Fruit fly (Drosophila melanogaster) whole organism, embryonic: ENCODE data around the gene CG9395.

ENCODE experiments used
- Ada2b ChIP-seq: fragments of 200-800 bp; sonication (Bioruptor generic); IDR thresholded peaks from 2 replicates; pipeline ENCODE4 v1.3.6; 2022; ENCODE audit warnings: missing biosample characterization, missing genetic modification characterization
- Atf3 ChIP-seq: fragments of 200-800 bp; sonication (Bioruptor generic); optimal IDR thresholded peaks from 3 replicates; lab custom pipeline; 2016; ENCODE audit warnings: missing biosample characterization, missing genetic modification characterization
- BEAF-32 ChIP-seq: fragments of 200-800 bp; sonication (Bioruptor generic); optimal IDR thresholded peaks from 3 replicates; lab custom pipeline; 2017; ENCODE audit warnings: missing biosample characterization, missing genetic modification characterization, mild to moderate bottlenecking, moderate library complexity, missing genetic modification reagents
- CG10267 ChIP-seq: fragments of 200-800 bp; sonication (Bioruptor generic); optimal IDR thresholded peaks from 2 replicates; lab custom pipeline; 2018; ENCODE audit warnings: missing biosample characterization, mild to moderate bottlenecking, missing genetic modification characterization, moderate library complexity
- CG10321 ChIP-seq: fragments of 200-800 bp; sonication (Bioruptor generic); IDR thresholded peaks from 2 replicates; pipeline ENCODE4 v1.3.6; 2022; ENCODE audit warnings: missing biosample characterization, missing genetic modification characterization
- CG10431 ChIP-seq: fragments of 200-800 bp; sonication (Bioruptor generic); optimal IDR thresholded peaks from 3 replicates; lab custom pipeline; 2018; ENCODE audit warnings: missing biosample characterization, mild to moderate bottlenecking, missing genetic modification characterization
- CG12299 ChIP-seq: fragments of 200-800 bp; sonication (Bioruptor generic); optimal IDR thresholded peaks from 2 replicates; lab custom pipeline; 2018; ENCODE audit warnings: missing biosample characterization, mild to moderate bottlenecking, missing genetic modification characterization
- CG12942 ChIP-seq: fragments of 200-800 bp; sonication (Bioruptor generic); optimal IDR thresholded peaks from 3 replicates; lab custom pipeline; 2016; ENCODE audit warnings: missing biosample characterization, missing genetic modification characterization
- CG14667 ChIP-seq: fragments of 200-800 bp; sonication (Bioruptor generic); IDR thresholded peaks from 2 replicates; pipeline ENCODE4 v1.3.6; 2022; ENCODE audit warnings: missing biosample characterization, missing genetic modification characterization
- CG15269 ChIP-seq: fragments of 200-800 bp; sonication (Bioruptor generic); optimal IDR thresholded peaks from 2 replicates; lab custom pipeline; 2018; ENCODE audit warnings: missing biosample characterization, mild to moderate bottlenecking, missing genetic modification characterization, moderate library complexity
- CG1603 ChIP-seq: fragments of 200-800 bp; sonication (Bioruptor generic); optimal IDR thresholded peaks from 2 replicates; lab custom pipeline; 2019; ENCODE audit warnings: missing biosample characterization, mild to moderate bottlenecking, missing genetic modification characterization, moderate library complexity
- CG1647 ChIP-seq: fragments of 200-800 bp; sonication (Bioruptor generic); optimal IDR thresholded peaks from 3 replicates; lab custom pipeline; 2016; ENCODE audit warnings: missing biosample characterization, missing genetic modification characterization
- CG16863 ChIP-seq: fragments of 200-800 bp; sonication (Bioruptor generic); optimal IDR thresholded peaks from 3 replicates; lab custom pipeline; 2016; ENCODE audit warnings: missing biosample characterization, missing genetic modification characterization
- CG17568 ChIP-seq: fragments of 200-800 bp; sonication (Bioruptor generic); optimal IDR thresholded peaks from 2 replicates; lab custom pipeline; 2018; ENCODE audit warnings: missing biosample characterization, mild to moderate bottlenecking, missing genetic modification characterization, moderate library complexity
- CG1792 ChIP-seq: fragments of 200-800 bp; sonication (Bioruptor generic); optimal IDR thresholded peaks from 2 replicates; lab custom pipeline; 2016; ENCODE audit warnings: missing biosample characterization, missing genetic modification characterization
- CG18476 ChIP-seq: fragments of 200-800 bp; sonication (Bioruptor generic); optimal IDR thresholded peaks from 2 replicates; lab custom pipeline; 2016; ENCODE audit warnings: missing biosample characterization, mild to moderate bottlenecking, missing genetic modification characterization
- CG32767 ChIP-seq: fragments of 200-800 bp; sonication (Bioruptor generic); IDR thresholded peaks from 2 replicates; pipeline ENCODE4 v1.3.6; 2022; ENCODE audit warnings: missing biosample characterization, missing genetic modification characterization
- CG4707 ChIP-seq: fragments of 200-800 bp; sonication (Bioruptor generic); optimal IDR thresholded peaks from 2 replicates; lab custom pipeline; 2018; ENCODE audit warnings: missing biosample characterization, mild to moderate bottlenecking, missing genetic modification characterization, moderate library complexity
- CG7357 ChIP-seq: fragments of 200-800 bp; sonication (Bioruptor generic); IDR thresholded peaks from 3 replicates; pipeline ENCODE4 v1.3.6; 2022; ENCODE audit warnings: missing biosample characterization, missing genetic modification characterization
- CG7786 ChIP-seq: fragments of 200-800 bp; sonication (Bioruptor generic); optimal IDR thresholded peaks from 2 replicates; lab custom pipeline; 2016; ENCODE audit warnings: missing biosample characterization, missing genetic modification characterization
- CG7928 ChIP-seq: fragments of 200-800 bp; sonication (Bioruptor generic); optimal IDR thresholded peaks from 2 replicates; lab custom pipeline; 2017; ENCODE audit warnings: missing biosample characterization, mild to moderate bottlenecking, missing genetic modification characterization
- CG9215 ChIP-seq: fragments of 200-800 bp; sonication (Bioruptor generic); IDR thresholded peaks from 2 replicates; pipeline ENCODE4 v1.3.6; 2022; ENCODE audit warnings: missing biosample characterization, missing genetic modification characterization
- Camta ChIP-seq: fragments of 200-800 bp; sonication (Bioruptor generic); optimal IDR thresholded peaks from 2 replicates; lab custom pipeline; 2016; ENCODE audit warnings: missing biosample characterization, missing genetic modification characterization
- D19A ChIP-seq: fragments of 200-800 bp; optimal IDR thresholded peaks from 3 replicates; lab custom pipeline; 2019; ENCODE audit warnings: missing biosample characterization, mild to moderate bottlenecking, missing genetic modification characterization, moderate library complexity
- Dbx ChIP-seq: fragments of 200-800 bp; sonication (Bioruptor generic); IDR thresholded peaks from 3 replicates; pipeline ENCODE4 v1.3.6; 2022; ENCODE audit warnings: missing biosample characterization, missing genetic modification characterization
- Doc2 ChIP-seq: fragments of 200-800 bp; sonication (Bioruptor generic); IDR thresholded peaks from 2 replicates; pipeline ENCODE4 v1.3.6; 2022; ENCODE audit warnings: missing biosample characterization, missing genetic modification characterization
- Dp ChIP-seq: fragments of 200-800 bp; sonication (Bioruptor generic); optimal IDR thresholded peaks from 2 replicates; lab custom pipeline; 2018; ENCODE audit warnings: missing biosample characterization, mild to moderate bottlenecking, missing genetic modification characterization, moderate library complexity
- Gsc ChIP-seq: fragments of 200-800 bp; sonication (Bioruptor generic); IDR thresholded peaks from 2 replicates; pipeline ENCODE4 v1.3.6; 2022; ENCODE audit warnings: missing biosample characterization, missing genetic modification characterization
- HLHmδ ChIP-seq: fragments of 200-800 bp; sonication (Bioruptor generic); optimal IDR thresholded peaks from 2 replicates; lab custom pipeline; 2018; ENCODE audit warnings: missing biosample characterization, mild to moderate bottlenecking, missing genetic modification characterization, moderate library complexity
- Hmr ChIP-seq: fragments of 200-800 bp; sonication (Bioruptor generic); optimal IDR thresholded peaks from 3 replicates; lab custom pipeline; 2017; ENCODE audit warnings: mild to moderate bottlenecking, missing biosample characterization, missing genetic modification reagents, missing genetic modification characterization
- MBD-R2 ChIP-seq: fragments of 200-800 bp; sonication (Bioruptor generic); IDR thresholded peaks from 2 replicates; pipeline ENCODE4 v1.3.6; 2022; ENCODE audit warnings: missing biosample characterization, missing genetic modification characterization
- Oli ChIP-seq: fragments of 200-800 bp; sonication (Bioruptor generic); optimal IDR thresholded peaks from 2 replicates; lab custom pipeline; 2018; ENCODE audit warnings: missing biosample characterization, mild to moderate bottlenecking, missing genetic modification characterization, moderate library complexity
- Taf1 ChIP-seq: fragments of 200-800 bp; sonication (Bioruptor generic); IDR thresholded peaks from 2 replicates; pipeline ENCODE4 v1.3.6; 2022; ENCODE audit warnings: missing biosample characterization, missing genetic modification characterization
- abd-A ChIP-seq: fragments of 200-800 bp; sonication (Bioruptor generic); optimal IDR thresholded peaks from 3 replicates; lab custom pipeline; 2019; ENCODE audit warnings: missing biosample characterization, mild to moderate bottlenecking, missing genetic modification characterization, moderate library complexity
- cad ChIP-seq: fragments of >200 bp; optimal IDR thresholded peaks from 2 replicates; lab custom pipeline; 2017; ENCODE audit warnings: missing biosample characterization, missing genetic modification characterization
- chn ChIP-seq: fragments of 200-800 bp; sonication (Bioruptor generic); optimal IDR thresholded peaks from 2 replicates; lab custom pipeline; 2016; ENCODE audit warnings: missing biosample characterization, missing genetic modification characterization
- dmrt11E ChIP-seq: fragments of 200-800 bp; sonication (Bioruptor generic); optimal IDR thresholded peaks from 3 replicates; lab custom pipeline; 2018; ENCODE audit warnings: missing biosample characterization, mild to moderate bottlenecking, missing genetic modification characterization, moderate library complexity
- fd3F ChIP-seq: fragments of 200-800 bp; sonication (Bioruptor generic); optimal IDR thresholded peaks from 2 replicates; lab custom pipeline; 2018; ENCODE audit warnings: missing biosample characterization, mild to moderate bottlenecking, missing genetic modification characterization, moderate library complexity
- gcm ChIP-seq: fragments of 200-800 bp; sonication (Bioruptor generic); optimal IDR thresholded peaks from 2 replicates; lab custom pipeline; 2019; ENCODE audit warnings: missing biosample characterization, mild to moderate bottlenecking, missing genetic modification characterization, moderate library complexity
- gt ChIP-seq: fragments of 200-800 bp; sonication (Bioruptor generic); IDR thresholded peaks from 2 replicates; pipeline ENCODE4 v1.3.6; 2022; ENCODE audit warnings: missing biosample characterization, missing genetic modification characterization
- hbn ChIP-seq: fragments of 200-800 bp; sonication (Bioruptor generic); IDR thresholded peaks from 2 replicates; pipeline ENCODE4 v1.3.6; 2022; ENCODE audit warnings: missing biosample characterization, missing genetic modification characterization; ENCODE audit not compliant: partially characterized antibody
- kay ChIP-seq: fragments of 200-800 bp; sonication (Bioruptor generic); optimal IDR thresholded peaks from 2 replicates; lab custom pipeline; 2016; ENCODE audit warnings: missing biosample characterization, missing genetic modification characterization
- lbe ChIP-seq: fragments of 200-800 bp; sonication (Bioruptor generic); optimal IDR thresholded peaks from 2 replicates; lab custom pipeline; 2016; ENCODE audit warnings: missing biosample characterization, mild to moderate bottlenecking, missing genetic modification characterization
- maf-S ChIP-seq: fragments of 200-800 bp; sonication (Bioruptor generic); optimal IDR thresholded peaks from 2 replicates; lab custom pipeline; 2016; ENCODE audit warnings: missing biosample characterization, missing genetic modification characterization
- mam ChIP-seq: fragments of 200-800 bp; sonication (Bioruptor generic); optimal IDR thresholded peaks from 3 replicates; lab custom pipeline; 2016; ENCODE audit warnings: missing biosample characterization, missing genetic modification characterization
- nerfin-1 ChIP-seq: fragments of 200-800 bp; sonication (Bioruptor generic); optimal IDR thresholded peaks from 3 replicates; lab custom pipeline; 2019; ENCODE audit warnings: missing biosample characterization, mild to moderate bottlenecking, missing genetic modification characterization, moderate library complexity
- pum ChIP-seq: fragments of 200-800 bp; sonication (Bioruptor generic); optimal IDR thresholded peaks from 2 replicates; lab custom pipeline; 2016; ENCODE audit warnings: missing biosample characterization, missing genetic modification characterization
- slou ChIP-seq: fragments of 200-800 bp; sonication (Bioruptor generic); optimal IDR thresholded peaks from 3 replicates; lab custom pipeline; 2016; ENCODE audit warnings: missing biosample characterization, missing genetic modification characterization
- tna ChIP-seq: fragments of 200-800 bp; sonication (Bioruptor generic); IDR thresholded peaks from 2 replicates; pipeline ENCODE4 v1.3.6; 2022; ENCODE audit warnings: missing biosample characterization, missing genetic modification characterization; ENCODE audit not compliant: partially characterized antibody
- usp ChIP-seq: fragments of >200 bp; optimal IDR thresholded peaks from 2 replicates; lab custom pipeline; 2017; ENCODE audit warnings: missing biosample characterization, missing genetic modification characterization
- vnd ChIP-seq: fragments of 200-800 bp; sonication (Bioruptor generic); IDR thresholded peaks from 3 replicates; pipeline ENCODE4 v1.3.6; 2022; ENCODE audit warnings: missing biosample characterization, missing genetic modification characterization; ENCODE audit not compliant: partially characterized antibody

The CG9395 gene

dm6 chr2L:13368940-13369339 is 14.1 kb upstream of the CG9395 start, which contains the start of gene CG31855 (continued):
- peak; percentile 78 for TF ChIP-seq CG12299 (tag; lab: Kevin White, UChicago)
- TF ChIP-seq Dbx (GFP tag; lab: Robert Waterston, UW) = peak; percentile 90
- no peak for TF ChIP-seq Doc2 (GFP tag; lab: Robert Waterston, UW)
- TF ChIP-seq Dp (GFP tag; lab: Kevin White, UChicago) = peak; percentile 25
- TF ChIP-seq cad = no peak
- 0 out of 2 replicates have a peak, but pooled peaks have one; percentile 21 for TF ChIP-seq CG10321 (GFP tag; lab: Robert Waterston, UW)
- TF ChIP-seq CG7357 (GFP tag; lab: Robert Waterston, UW) = peak; percentile 14; the same call in 1 of the 3 replicates
- no peak for TF ChIP-seq abd-A (tag; lab: Kevin White, UChicago)
- peak; percentile 66 for TF ChIP-seq CG9215 (GFP tag; lab: Robert Waterston, UW)
- TF ChIP-seq vnd (GFP tag; lab: Robert Waterston, UW) = 0 out of 3 replicates have a peak, but pooled peaks have one; percentile 35
- TF ChIP-seq gt (GFP tag; lab: Robert Waterston, UW) = no peak
- TF ChIP-seq HLHmδ (GFP tag; lab: Kevin White, UChicago) = no peak
- TF ChIP-seq CG10267 (tag; lab: Kevin White, UChicago) = peak; percentile 96
- peak; percentile 81 for TF ChIP-seq pum (GFP tag; lab: Kevin White, UChicago)
- TF ChIP-seq CG32767 (GFP tag; lab: Robert Waterston, UW) = no peak
- TF ChIP-seq CG14667 (GFP tag; lab: Robert Waterston, UW) = peak; percentile 64
- peak; percentile 87 for TF ChIP-seq chn (GFP tag; lab: Kevin White, UChicago)
- peak; percentile 77 for TF ChIP-seq Taf1 (GFP tag; lab: Robert Waterston, UW)
- TF ChIP-seq Ada2b (GFP tag; lab: Robert Waterston, UW) = peak; percentile 74
- TF ChIP-seq hbn (GFP tag; lab: Robert Waterston, UW) = no peak
- peak; percentile 63 for TF ChIP-seq CG16863 (GFP tag; lab: Kevin White, UChicago)
- TF ChIP-seq CG10431 (GFP tag; lab: Kevin White, UChicago) = peak; percentile 67
- peak; percentile 93 for TF ChIP-seq MBD-R2 (GFP tag; lab: Robert Waterston, UW)
- TF ChIP-seq kay (GFP tag; lab: Kevin White, UChicago) = peak; percentile 81
- TF ChIP-seq mam (GFP tag; lab: Kevin White, UChicago) = peak; percentile 83
- TF ChIP-seq CG4707 = peak; percentile 91
- peak; percentile 44 for TF ChIP-seq CG7928 (GFP tag; lab: Kevin White, UChicago)
- TF ChIP-seq CG18476 (GFP tag; lab: Kevin White, UChicago) = peak; percentile 74
- TF ChIP-seq Camta (GFP tag; lab: Kevin White, UChicago) = peak; percentile 71
- TF ChIP-seq dmrt11E (tag; lab: Kevin White, UChicago) = peak; percentile 71
- TF ChIP-seq CG17568 = no peak
- TF ChIP-seq Gsc = no peak
- peak; percentile 56 for TF ChIP-seq D19A (tag; lab: Kevin White, UChicago)
- TF ChIP-seq CG15269 (tag; lab: Kevin White, UChicago) = peak; percentile 85
- TF ChIP-seq CG1792 (GFP tag; lab: Kevin White, UChicago) = no peak
- TF ChIP-seq BEAF-32 (GFP tag; lab: Kevin White, UChicago) = peak; percentile 18
- TF ChIP-seq lbe (GFP tag; lab: Kevin White, UChicago) = peak; percentile 81
- no peak for TF ChIP-seq usp (GFP tag; lab: Kevin White, UChicago)
- peak; percentile 85 for TF ChIP-seq Hmr (GFP tag; lab: Kevin White, UChicago)
- peak; percentile 80 for TF ChIP-seq slou (GFP tag; lab: Kevin White, UChicago)
- TF ChIP-seq CG1603 (tag; lab: Kevin White, UChicago) = peak; percentile 68
- TF ChIP-seq Atf3 (GFP tag; lab: Kevin White, UChicago) = peak; percentile 11
- TF ChIP-seq maf-S (GFP tag; lab: Kevin White, UChicago) = peak; percentile 76
- peak; percentile 63 for TF ChIP-seq nerfin-1 (tag; lab: Kevin White, UChicago)
- peak; percentile 75 for TF ChIP-seq fd3F (GFP tag; lab: Kevin White, UChicago)
- peak; percentile 54 for TF ChIP-seq CG7786 (GFP tag; lab: Kevin White, UChicago)
- peak; percentile 68 for TF ChIP-seq gcm
- peak; percentile 81 for TF ChIP-seq CG1647 (GFP tag; lab: Kevin White, UChicago)
- TF ChIP-seq Oli (tag; lab: Kevin White, UChicago) = peak; percentile 63
- TF ChIP-seq tna (GFP tag; lab: Robert Waterston, UW) = no peak
- peak; percentile 82 for TF ChIP-seq CG12942 (GFP tag; lab: Kevin White, UChicago)
